Worm (Caenorhabditis elegans): ENCODE measurements around the gene C35A5.8.

C35A5.8 gene

ce11 chrV:10525902-10526301 lies at the start of gene C35A5.8, which contains the start of gene hda-11 (continued):
- TF ChIP-seq egl-13 (tag; optimal IDR thresholded peaks at IDR 0.05), result peak; percentile 84
- TF ChIP-seq skn-1 (tag; optimal IDR thresholded peaks at IDR 0.05), result peak; percentile 52
- TF ChIP-seq ceh-90 (tag; optimal IDR thresholded peaks at IDR 0.05), result peak; percentile 94
- TF ChIP-seq tlp-1 (tag; optimal IDR thresholded peaks at IDR 0.05), result no peak
- TF ChIP-seq lir-3 (tag; optimal IDR thresholded peaks at IDR 0.05; ENCODE audit: poor library complexity), result peak; percentile 97
- peak; percentile 46 for TF ChIP-seq blmp-1 (tag; optimal IDR thresholded peaks at IDR 0.05)
- TF ChIP-seq sptf-1 (tag; optimal IDR thresholded peaks at IDR 0.05), result no peak
- peak; percentile 36 for TF ChIP-seq lin-13 (GFP tag; optimal IDR thresholded peaks at IDR 0.05)
- peak; percentile 99 for TF ChIP-seq rnt-1 (tag; optimal IDR thresholded peaks at IDR 0.05)
- peak; percentile 89 for TF ChIP-seq tbx-2 (tag; optimal IDR thresholded peaks at IDR 0.05)
- peak; percentile 59 for TF ChIP-seq ceh-63 (GFP tag; optimal IDR thresholded peaks at IDR 0.05)
- TF ChIP-seq lin-14 (GFP tag; optimal IDR thresholded peaks at IDR 0.05), result peak; percentile 74
- no peak for TF ChIP-seq egl-27 (tag; optimal IDR thresholded peaks at IDR 0.05)
- peak; percentile 82 for TF ChIP-seq nhr-19 (GFP tag; conservative IDR thresholded peaks at IDR 0.05)
- peak in 1 of 6 experiments; percentile 22 for TF ChIP-seq elt-3 (tag; optimal IDR thresholded peaks at IDR 0.05)
- peak; percentile 79 for TF ChIP-seq unc-98 (GFP tag; IDR thresholded peaks at IDR 0.05)
- TF ChIP-seq mef-2 (tag; optimal IDR thresholded peaks at IDR 0.05), result no peak
- peak; percentile 71 to 74 for TF ChIP-seq lin-35 (GFP tag; optimal IDR thresholded peaks at IDR 0.05)
- no peak for TF ChIP-seq ama-1 (optimal IDR thresholded peaks at IDR 0.05)
- peak; percentile 57 for TF ChIP-seq hlh-4 (tag; optimal IDR thresholded peaks at IDR 0.05)
- TF ChIP-seq xbp-1 (tag; optimal IDR thresholded peaks at IDR 0.05), result peak; percentile 80
- TF ChIP-seq nhr-12 (tag; optimal IDR thresholded peaks at IDR 0.05), result no peak
- no peak for TF ChIP-seq C34B4.2 (tag; optimal IDR thresholded peaks at IDR 0.05)
- TF ChIP-seq C04F5.9 (tag; optimal IDR thresholded peaks at IDR 0.05), result peak; percentile 81
- TF ChIP-seq aha-1 (tag; optimal IDR thresholded peaks at IDR 0.05), result no peak
- peak; percentile 71 to 77 for TF ChIP-seq efl-1 (optimal IDR thresholded peaks at IDR 0.05)
- peak; percentile 71 to 97 for TF ChIP-seq efl-1 (GFP tag; optimal IDR thresholded peaks at IDR 0.05 in 1 of 2)
- peak; percentile 92 for TF ChIP-seq nhr-85 (tag)
- peak; percentile 64 to 75 (median 71) for TF ChIP-seq dpl-1 (GFP tag; optimal IDR thresholded peaks at IDR 0.05)
- no peak for TF ChIP-seq nhr-11 (tag; optimal IDR thresholded peaks at IDR 0.05)
- TF ChIP-seq alr-1 (tag; optimal IDR thresholded peaks at IDR 0.05; ENCODE audit: borderline replicate concordance), result no peak
- TF ChIP-seq lin-39 (tag; optimal IDR thresholded peaks at IDR 0.05), result peak; percentile 58

ce11 chrV:10574197-10574596 lies 48.5 kb upstream of the C35A5.8 start:
- TF ChIP-seq blmp-1 (tag; optimal IDR thresholded peaks at IDR 0.05) (peak; percentile 5), elt-3 (tag; optimal IDR thresholded peaks at IDR 0.05) (no peak), ceh-82 (tag; optimal IDR thresholded peaks at IDR 0.05) (no peak), fkh-4 (tag; optimal IDR thresholded peaks at IDR 0.05; ENCODE audit: borderline replicate concordance) (no peak), fkh-10 (GFP tag; optimal IDR thresholded peaks at IDR 0.05) (no peak), nhr-47 (tag; optimal IDR thresholded peaks at IDR 0.05) (no peak)

ce11 chrV:10572614-10573013 lies 46.9 kb upstream of the C35A5.8 start, which contains the start of gene del-6:
TSS of gene del-6 (plus strand) at chrV:10572914.
- TF ChIP-seq grh-1 (GFP tag; IDR thresholded peaks at IDR 0.05), result no peak
- TF ChIP-seq nhr-19 (GFP tag; conservative IDR thresholded peaks at IDR 0.05), result no peak
- TF ChIP-seq swsn-7 (tag; optimal IDR thresholded peaks at IDR 0.05), result no peak
- TF ChIP-seq pqm-1 (tag; optimal IDR thresholded peaks at IDR 0.05), result no peak
- no peak for TF ChIP-seq F16B12.6 (tag; optimal IDR thresholded peaks at IDR 0.05)
- TF ChIP-seq hpl-2 (GFP tag; optimal IDR thresholded peaks at IDR 0.05), result no peak
- TF ChIP-seq nhr-71 (tag; optimal IDR thresholded peaks at IDR 0.05), result no peak
- TF ChIP-seq vab-15 (tag; optimal IDR thresholded peaks at IDR 0.05), result no peak
- TF ChIP-seq nhr-47 (tag; optimal IDR thresholded peaks at IDR 0.05), result no peak
- TF ChIP-seq lin-13 (GFP tag; optimal IDR thresholded peaks at IDR 0.05), result no peak
- no peak for TF ChIP-seq sptf-1 (tag; optimal IDR thresholded peaks at IDR 0.05)
- TF ChIP-seq C34B4.2 (tag; optimal IDR thresholded peaks at IDR 0.05), result no peak
- no peak for TF ChIP-seq egl-13 (tag; optimal IDR thresholded peaks at IDR 0.05)
- TF ChIP-seq ceh-82 (tag; optimal IDR thresholded peaks at IDR 0.05), result no peak
- no peak for TF ChIP-seq nhr-90 (tag; optimal IDR thresholded peaks at IDR 0.05; ENCODE audit: poor library complexity)
- TF ChIP-seq ztf-11 (tag; optimal IDR thresholded peaks at IDR 0.05), result no peak

Measured in whole organism, L1 larva.